Fruit fly (Drosophila melanogaster) whole organism, embryonic: ENCODE data around the gene Nubpl.
A peak's percentile ranks its signal among the peaks of the same experiment; 100 is the strongest.

Experiments
- Awh ChIP-seq: fragments of 200-800 bp; sonication (Bioruptor generic); IDR thresholded peaks from 2 replicates; pipeline ENCODE4, ENCODE4 v1.3.6; 2022; ENCODE audit warnings: missing biosample characterization, missing genetic modification characterization
- Bgb ChIP-seq: fragments of 200-800 bp; sonication (Bioruptor generic); IDR thresholded peaks from 2 replicates; pipeline ENCODE4 v1.3.6; 2022; ENCODE audit warnings: missing biosample characterization, missing genetic modification characterization; ENCODE audit not compliant: partially characterized antibody
- CG12769 ChIP-seq: fragments of 200-800 bp; sonication (Bioruptor generic); optimal IDR thresholded peaks from 2 replicates; lab custom pipeline; 2019; ENCODE audit warnings: missing biosample characterization, mild to moderate bottlenecking, missing genetic modification characterization, moderate library complexity
- CG15696 ChIP-seq: fragments of 200-800 bp; sonication (Bioruptor generic); optimal IDR thresholded peaks from 2 replicates; lab custom pipeline; 2019; ENCODE audit warnings: missing biosample characterization, mild to moderate bottlenecking, missing genetic modification characterization, moderate library complexity
- CG16813 ChIP-seq: fragments of 200-800 bp; sonication (Bioruptor generic); IDR thresholded peaks from 3 replicates; pipeline ENCODE4 v1.3.6; 2022; ENCODE audit warnings: missing biosample characterization, missing genetic modification characterization; ENCODE audit not compliant: partially characterized antibody
- CG17359 ChIP-seq: fragments of 200-800 bp; sonication (Bioruptor generic); optimal IDR thresholded peaks from 3 replicates; lab custom pipeline; 2018; ENCODE audit warnings: missing biosample characterization, mild to moderate bottlenecking, missing genetic modification characterization, moderate library complexity
- CG17361 ChIP-seq: fragments of 200-800 bp; sonication (Bioruptor generic); IDR thresholded peaks from 3 replicates; pipeline ENCODE4 v1.3.6; 2022; ENCODE audit warnings: missing biosample characterization, missing genetic modification characterization
- CG17802 ChIP-seq: fragments of 200-800 bp; sonication (Bioruptor generic); optimal IDR thresholded peaks from 2 replicates; lab custom pipeline; 2018; ENCODE audit warnings: missing biosample characterization, mild to moderate bottlenecking, missing genetic modification characterization, moderate library complexity
- CG30020 ChIP-seq: fragments of 200-800 bp; optimal IDR thresholded peaks from 2 replicates; lab custom pipeline; 2019; ENCODE audit warnings: missing biosample characterization, mild to moderate bottlenecking, missing genetic modification characterization, moderate library complexity
- CG33213 ChIP-seq: fragments of 200-800 bp; sonication (Bioruptor generic); optimal IDR thresholded peaks from 3 replicates; lab custom pipeline; 2016; ENCODE audit warnings: missing biosample characterization, missing genetic modification characterization
- CG34224 ChIP-seq: fragments of 200-800 bp; sonication (Bioruptor generic); IDR thresholded peaks from 3 replicates; pipeline ENCODE4 v1.3.6; 2022; ENCODE audit warnings: missing biosample characterization, missing genetic modification characterization; ENCODE audit not compliant: partially characterized antibody
- CG4282 ChIP-seq: fragments of 200-800 bp; sonication (Bioruptor generic); optimal IDR thresholded peaks from 2 replicates; lab custom pipeline; 2016; ENCODE audit warnings: missing biosample characterization, missing genetic modification characterization
- CG7372 ChIP-seq: fragments of 200-800 bp; sonication (Bioruptor generic); IDR thresholded peaks from 2 replicates; pipeline ENCODE4 v1.3.6; 2022; ENCODE audit warnings: missing biosample characterization, missing genetic modification characterization
- CG9797 ChIP-seq: fragments of 200-800 bp; sonication (Bioruptor generic); optimal IDR thresholded peaks from 3 replicates; lab custom pipeline; 2018; ENCODE audit warnings: missing biosample characterization, mild to moderate bottlenecking, missing genetic modification characterization
- Camta ChIP-seq: fragments of 200-800 bp; sonication (Bioruptor generic); optimal IDR thresholded peaks from 2 replicates; lab custom pipeline; 2016; ENCODE audit warnings: missing biosample characterization, missing genetic modification characterization
- Dfd ChIP-seq, 2 experiments: fragments of >200 bp; optimal IDR thresholded peaks; 2 replicates each; lab custom pipeline; 2017; ENCODE audit warnings: missing biosample characterization in 2 of 2, missing genetic modification characterization in 2 of 2
- Dref ChIP-seq: fragments of 200-800 bp; sonication (Bioruptor generic); IDR thresholded peaks from 2 replicates; pipeline ENCODE4 v1.3.6; 2022; ENCODE audit warnings: missing biosample characterization, missing genetic modification characterization
- Gug ChIP-seq: fragments of 200-800 bp; sonication (Bioruptor generic); IDR thresholded peaks from 4 replicates; pipeline ENCODE4 v1.3.6; 2022; ENCODE audit warnings: missing biosample characterization, missing genetic modification characterization
- Hand ChIP-seq: fragments of 200-800 bp; sonication (Bioruptor generic); optimal IDR thresholded peaks from 2 replicates; lab custom pipeline; 2017; ENCODE audit warnings: mild to moderate bottlenecking, missing biosample characterization, missing genetic modification reagents, missing genetic modification characterization
- Hmx ChIP-seq: fragments of 200-800 bp; sonication (Bioruptor generic); optimal IDR thresholded peaks from 2 replicates; lab custom pipeline; 2016; ENCODE audit warnings: missing biosample characterization, missing genetic modification characterization
- Lpt ChIP-seq: fragments of >200 bp; optimal IDR thresholded peaks from 2 replicates; lab custom pipeline; 2018; ENCODE audit warnings: missing biosample characterization, missing genetic modification characterization
- Sin3A ChIP-seq: fragments of >200 bp; optimal IDR thresholded peaks from 2 replicates; lab custom pipeline; 2018
- Six4 ChIP-seq: fragments of 200-800 bp; sonication (Bioruptor generic); optimal IDR thresholded peaks from 2 replicates; lab custom pipeline; 2016; ENCODE audit warnings: missing biosample characterization, missing genetic modification characterization
- Sry-δ ChIP-seq: fragments of 200-800 bp; sonication (Bioruptor generic); optimal IDR thresholded peaks from 2 replicates; lab custom pipeline; 2016; ENCODE audit warnings: missing biosample characterization, missing genetic modification characterization
- Ssrp ChIP-seq: fragments of 200-800 bp; sonication (Bioruptor generic); optimal IDR thresholded peaks from 2 replicates; lab custom pipeline; 2018; ENCODE audit warnings: missing biosample characterization, mild to moderate bottlenecking, missing genetic modification characterization, moderate library complexity
- Stat92E ChIP-seq, 3 experiments: fragments of >200 bp in 2 of 3; fragments of 200-800 bp in 1 of 3; sonication (Bioruptor generic) in 1 of 3; optimal IDR thresholded peaks; 2 replicates each; lab custom pipeline; 2017 to 2019; ENCODE audit warnings: missing biosample characterization in 3 of 3, missing genetic modification characterization in 3 of 3, mild to moderate bottlenecking in 1 of 3, moderate library complexity in 1 of 3
- al ChIP-seq: fragments of 200-800 bp; sonication (Bioruptor generic); IDR thresholded peaks from 2 replicates; pipeline ENCODE4 v1.3.6; 2022; ENCODE audit warnings: missing biosample characterization, missing genetic modification characterization
- az2 ChIP-seq: fragments of 200-800 bp; sonication (Bioruptor generic); optimal IDR thresholded peaks from 3 replicates; lab custom pipeline; 2016; ENCODE audit warnings: missing biosample characterization, missing genetic modification characterization
- bsh ChIP-seq, 2 experiments: fragments of 200-800 bp; sonication (Bioruptor generic); optimal IDR thresholded peaks; 2 replicates each; lab custom pipeline; 2017 to 2018; ENCODE audit warnings: mild to moderate bottlenecking in 2 of 2, missing biosample characterization in 2 of 2, missing genetic modification characterization in 2 of 2, moderate library complexity in 1 of 2
- cad ChIP-seq: fragments of >200 bp; optimal IDR thresholded peaks from 2 replicates; lab custom pipeline; 2017; ENCODE audit warnings: missing biosample characterization, missing genetic modification characterization
- caup ChIP-seq: fragments of 200-800 bp; sonication (Bioruptor generic); optimal IDR thresholded peaks from 3 replicates; lab custom pipeline; 2017; ENCODE audit warnings: missing biosample characterization, mild to moderate bottlenecking, missing genetic modification characterization, moderate library complexity; ENCODE audit not compliant: severe bottlenecking
- ci ChIP-seq: fragments of 200-800 bp; sonication (Bioruptor generic); IDR thresholded peaks from 3 replicates; pipeline ENCODE4 v1.3.6; 2022; ENCODE audit warnings: missing biosample characterization, missing genetic modification characterization
- crol ChIP-seq: fragments of 200-800 bp; sonication (Bioruptor generic); IDR thresholded peaks from 2 replicates; pipeline ENCODE4 v1.3.6; 2022; ENCODE audit warnings: missing biosample characterization, missing genetic modification characterization
- eve ChIP-seq, 2 experiments: fragments of >200 bp; optimal IDR thresholded peaks; 2 replicates each; lab custom pipeline; 2017; ENCODE audit warnings: missing biosample characterization in 2 of 2, missing genetic modification characterization in 2 of 2
- gfzf ChIP-seq: fragments of 200-800 bp; sonication (Bioruptor generic); optimal IDR thresholded peaks from 2 replicates; lab custom pipeline; 2016; ENCODE audit warnings: missing biosample characterization, mild to moderate bottlenecking, missing genetic modification characterization, moderate library complexity
- hb ChIP-seq: fragments of 200-800 bp; sonication (Bioruptor generic); IDR thresholded peaks from 3 replicates; pipeline ENCODE4 v1.3.6; 2022; ENCODE audit warnings: missing biosample characterization, missing genetic modification characterization; ENCODE audit not compliant: partially characterized antibody
- org-1 ChIP-seq: fragments of 200-800 bp; sonication (Bioruptor generic); optimal IDR thresholded peaks from 2 replicates; lab custom pipeline; 2017; ENCODE audit warnings: missing biosample characterization, missing genetic modification characterization
- pum ChIP-seq: fragments of 200-800 bp; sonication (Bioruptor generic); optimal IDR thresholded peaks from 2 replicates; lab custom pipeline; 2016; ENCODE audit warnings: missing biosample characterization, missing genetic modification characterization
- pzg ChIP-seq: fragments of 200-800 bp; sonication (Bioruptor generic); optimal IDR thresholded peaks from 3 replicates; lab custom pipeline; 2018; ENCODE audit warnings: missing biosample characterization, mild to moderate bottlenecking, missing genetic modification characterization, moderate library complexity
- repo ChIP-seq: fragments of 200-800 bp; sonication (Bioruptor generic); optimal IDR thresholded peaks from 2 replicates; lab custom pipeline; 2016; ENCODE audit warnings: missing biosample characterization, missing genetic modification characterization
- row ChIP-seq: fragments of 200-800 bp; sonication (Bioruptor generic); IDR thresholded peaks from 3 replicates; pipeline ENCODE4 v1.3.6; 2022; ENCODE audit warnings: missing biosample characterization, missing genetic modification characterization
- shn ChIP-seq: fragments of 200-800 bp; sonication (Bioruptor generic); optimal IDR thresholded peaks from 3 replicates; lab custom pipeline; 2016; ENCODE audit warnings: missing biosample characterization, missing genetic modification characterization
- ssp ChIP-seq: fragments of 200-800 bp; sonication (Bioruptor generic); IDR thresholded peaks from 2 replicates; pipeline ENCODE4 v1.3.6; 2022; ENCODE audit warnings: missing biosample characterization, missing genetic modification characterization
- tna ChIP-seq: fragments of 200-800 bp; sonication (Bioruptor generic); IDR thresholded peaks from 2 replicates; pipeline ENCODE4 v1.3.6; 2022; ENCODE audit warnings: missing biosample characterization, missing genetic modification characterization; ENCODE audit not compliant: partially characterized antibody

Nubpl gene

dm6 chr2L:22261047-22261446, 21.3 kb downstream of the Nubpl start (continued):
- no peak for TF ChIP-seq tna (GFP tag; lab: Robert Waterston, UW)
- TF ChIP-seq org-1 (GFP tag; lab: Kevin White, UChicago), result no peak
- TF ChIP-seq CG33213 (GFP tag; lab: Kevin White, UChicago), result peak; percentile 99
- no peak for TF ChIP-seq repo (GFP tag; lab: Kevin White, UChicago)
- no peak for TF ChIP-seq hb (GFP tag; lab: Robert Waterston, UW)
- TF ChIP-seq crol, result no peak
- TF ChIP-seq CG16813 (GFP tag; lab: Robert Waterston, UW), result no peak
- peak; percentile 42 for TF ChIP-seq gfzf (GFP tag; lab: Kevin White, UChicago)
- TF ChIP-seq CG7372 (GFP tag; lab: Robert Waterston, UW), result no peak
- TF ChIP-seq pum, result no peak
- TF ChIP-seq CG34224 (GFP tag; lab: Robert Waterston, UW), result no peak
- peak; percentile 75; the same call in 2 of the 3 replicates for TF ChIP-seq CG17361 (GFP tag; lab: Robert Waterston, UW)
- peak; percentile 10; the same call in 1 of the 2 replicates for TF ChIP-seq Bgb
- TF ChIP-seq CG17802 (tag; lab: Kevin White, UChicago), result peak; percentile 20
- TF ChIP-seq Dref (GFP tag; lab: Robert Waterston, UW), result peak; percentile 53
- TF ChIP-seq Ssrp (tag; lab: Kevin White, UChicago), result no peak
- TF ChIP-seq CG4282, result no peak
- TF ChIP-seq Awh (GFP tag; lab: Robert Waterston, UW), result no peak
- no peak for TF ChIP-seq Dfd (GFP tag; optimal IDR thresholded peaks at IDR 0.05; lab: Kevin White, UChicago)
- TF ChIP-seq ssp (GFP tag; lab: Robert Waterston, UW), result peak; percentile 30; the same call in 1 of the 2 replicates
- no peak for TF ChIP-seq caup (GFP tag; lab: Kevin White, UChicago)
- no peak for TF ChIP-seq al (GFP tag; lab: Robert Waterston, UW)
- no peak for TF ChIP-seq cad (GFP tag; lab: Kevin White, UChicago)
- TF ChIP-seq eve (GFP tag; optimal IDR thresholded peaks at IDR 0.05; lab: Kevin White, UChicago), result no peak
- TF ChIP-seq Hmx, result no peak
- no peak for TF ChIP-seq Camta (GFP tag; lab: Kevin White, UChicago)
- no peak for TF ChIP-seq Gug (GFP tag; lab: Robert Waterston, UW)
- TF ChIP-seq CG12769 (tag; lab: Kevin White, UChicago), result no peak
- TF ChIP-seq row (GFP tag; lab: Robert Waterston, UW), result no peak
- no peak for TF ChIP-seq bsh (GFP tag; optimal IDR thresholded peaks at IDR 0.05; lab: Kevin White, UChicago)
- peak; percentile 67 for TF ChIP-seq CG30020 (tag; lab: Kevin White, UChicago)
- TF ChIP-seq CG17359 (tag; lab: Kevin White, UChicago), result no peak
- TF ChIP-seq Six4, result no peak
- no peak for TF ChIP-seq CG15696 (tag; lab: Kevin White, UChicago)
- TF ChIP-seq Lpt (GFP tag; lab: Kevin White, UChicago), result no peak
- no peak for TF ChIP-seq Hand
- no peak for TF ChIP-seq az2 (GFP tag; lab: Kevin White, UChicago)
- peak; percentile 16 for TF ChIP-seq pzg (GFP tag; lab: Kevin White, UChicago)
- no peak for TF ChIP-seq Sin3A (lab: Kevin White, UChicago)
- no peak for TF ChIP-seq ci (GFP tag; lab: Robert Waterston, UW)
- peak; percentile 3 for TF ChIP-seq Sry-δ (GFP tag; lab: Kevin White, UChicago)
- TF ChIP-seq shn, result no peak
- TF ChIP-seq Stat92E (GFP tag; optimal IDR thresholded peaks at IDR 0.05; lab: Kevin White, UChicago), result no peak
- peak; percentile 7 for TF ChIP-seq CG9797 (GFP tag; lab: Kevin White, UChicago)
- TF ChIP-seq, all 482 proteins: peak for 16
